Fruit fly (Drosophila melanogaster) whole organism, adult: Measurements from ENCODE around the gene Vha13.

Source experiments
- CG11617 ChIP-seq: fragments of 200-800 bp; sonication (Bioruptor generic); optimal IDR thresholded peaks from 2 replicates; lab custom pipeline; 2017; ENCODE audit warnings: mild to moderate bottlenecking, missing biosample characterization, missing genetic modification reagents, missing genetic modification characterization
- CG12768 ChIP-seq: fragments of 200-800 bp; sonication (Bioruptor generic); optimal IDR thresholded peaks from 2 replicates; lab custom pipeline; 2017; ENCODE audit warnings: missing biosample characterization, missing genetic modification characterization, mild to moderate bottlenecking, moderate library complexity, missing genetic modification reagents
- CG14711 ChIP-seq: fragments of 200-800 bp; sonication (Bioruptor generic); optimal IDR thresholded peaks from 2 replicates; lab custom pipeline; 2018; ENCODE audit warnings: missing biosample characterization, mild to moderate bottlenecking, missing genetic modification characterization, moderate library complexity
- CG1620 ChIP-seq: fragments of 200-800 bp; sonication (Bioruptor generic); optimal IDR thresholded peaks from 2 replicates; lab custom pipeline; 2016; ENCODE audit warnings: missing biosample characterization, missing genetic modification characterization
- CG33017 ChIP-seq: fragments of 200-800 bp; sonication (Bioruptor generic); optimal IDR thresholded peaks from 2 replicates; lab custom pipeline; 2018; ENCODE audit warnings: missing biosample characterization, mild to moderate bottlenecking, missing genetic modification characterization, moderate library complexity
- CG5204 ChIP-seq: fragments of 200-800 bp; sonication (Bioruptor generic); optimal IDR thresholded peaks from 2 replicates; lab custom pipeline; 2016; ENCODE audit warnings: missing biosample characterization, missing genetic modification characterization
- CG7045 ChIP-seq: fragments of 200-800 bp; sonication (Bioruptor generic); optimal IDR thresholded peaks from 2 replicates; lab custom pipeline; 2017; ENCODE audit warnings: missing biosample characterization, mild to moderate bottlenecking, missing genetic modification characterization
- CG7101 ChIP-seq: fragments of 200-800 bp; sonication (Bioruptor generic); optimal IDR thresholded peaks from 2 replicates; lab custom pipeline; 2018; ENCODE audit warnings: missing biosample characterization, mild to moderate bottlenecking, missing genetic modification characterization, moderate library complexity
- Clk ChIP-seq: fragments of 200-800 bp; sonication (Bioruptor generic); optimal IDR thresholded peaks from 2 replicates; lab custom pipeline; 2017; ENCODE audit warnings: missing biosample characterization, missing genetic modification characterization
- Crg-1 ChIP-seq: fragments of 200-800 bp; sonication (Bioruptor generic); optimal IDR thresholded peaks from 2 replicates; lab custom pipeline; 2016; ENCODE audit warnings: missing biosample characterization, missing genetic modification characterization
- Hr96 ChIP-seq: fragments of 200-800 bp; sonication (Bioruptor generic); optimal IDR thresholded peaks from 2 replicates; lab custom pipeline; 2016; ENCODE audit warnings: missing biosample characterization, missing genetic modification characterization
- Mnt ChIP-seq: fragments of 200-800 bp; sonication (Bioruptor generic); optimal IDR thresholded peaks from 2 replicates; lab custom pipeline; 2016; ENCODE audit warnings: missing biosample characterization, mild to moderate bottlenecking, missing genetic modification characterization
- bab1 ChIP-seq: fragments of 200-800 bp; sonication (Bioruptor generic); optimal IDR thresholded peaks from 3 replicates; lab custom pipeline; 2019; ENCODE audit warnings: missing biosample characterization, mild to moderate bottlenecking, missing genetic modification characterization, moderate library complexity
- cic ChIP-seq: fragments of 200-800 bp; sonication (Bioruptor generic); optimal IDR thresholded peaks from 2 replicates; lab custom pipeline; 2017; ENCODE audit warnings: missing biosample characterization, mild to moderate bottlenecking, missing genetic modification characterization, moderate library complexity
- cnc ChIP-seq, 2 experiments: fragments of >200 bp; optimal IDR thresholded peaks; 2 replicates each; lab custom pipeline; 2017
- kay ChIP-seq: fragments of 200-800 bp; sonication (Bioruptor generic); peaks from one replicate; lab custom pipeline; 2016; ENCODE audit warnings: missing biosample characterization, missing genetic modification characterization, borderline replicate concordance
- ovo ChIP-seq: fragments of 200-800 bp; sonication (Bioruptor generic); optimal IDR thresholded peaks from 2 replicates; lab custom pipeline; 2016; ENCODE audit warnings: missing biosample characterization, missing genetic modification characterization
- pad ChIP-seq: fragments of 200-800 bp; sonication (Bioruptor generic); optimal IDR thresholded peaks from 3 replicates; lab custom pipeline; 2017; ENCODE audit warnings: missing biosample characterization, missing genetic modification characterization, mild to moderate bottlenecking, moderate library complexity, missing genetic modification reagents
- tj ChIP-seq: fragments of 200-800 bp; sonication (Bioruptor generic); optimal IDR thresholded peaks from 3 replicates; lab custom pipeline; 2017; ENCODE audit warnings: missing biosample characterization, mild to moderate bottlenecking, missing genetic modification characterization, moderate library complexity
- toe ChIP-seq: fragments of 200-800 bp; sonication (Bioruptor generic); optimal IDR thresholded peaks from 2 replicates; lab custom pipeline; 2016; ENCODE audit warnings: missing biosample characterization, missing genetic modification characterization

Vha13 gene

DNA sequence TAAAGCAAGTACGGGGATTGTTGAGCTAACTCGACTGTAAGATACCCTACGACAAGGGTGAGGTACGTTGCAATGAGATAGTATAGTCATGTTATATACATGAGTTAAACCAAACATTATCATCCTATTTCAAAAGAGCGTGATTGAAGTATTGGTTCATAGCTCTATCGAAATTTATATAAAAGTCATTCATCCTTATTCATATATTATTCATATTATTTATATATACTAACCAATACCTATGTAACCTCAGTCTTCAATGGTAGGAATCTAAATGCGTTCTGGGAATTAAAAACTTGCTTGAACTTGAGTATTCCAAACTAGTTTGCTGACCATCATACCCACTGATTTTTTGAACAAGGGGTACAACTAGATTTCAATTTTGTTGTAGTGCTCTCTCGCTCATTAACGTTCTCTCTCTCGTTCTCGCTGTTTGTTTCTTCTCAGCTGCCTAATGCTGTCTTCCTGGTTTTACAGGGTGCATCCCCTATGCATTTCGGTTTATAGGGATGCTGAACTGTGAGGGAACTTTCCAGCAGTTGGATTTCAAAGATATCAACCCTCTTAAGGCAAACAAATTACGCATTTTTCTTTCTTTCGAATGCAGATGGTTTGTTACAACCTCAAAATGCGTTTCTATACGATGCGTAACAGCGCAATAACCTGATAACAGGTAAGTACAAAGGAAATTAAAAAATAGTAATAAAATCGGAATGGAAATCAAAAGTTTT is 16.2 kb downstream of the Vha13 start:
- TF ChIP-seq CG14711 (tag; lab: Kevin White, UChicago), result no peak
- no peak for TF ChIP-seq Mnt (GFP tag; lab: Kevin White, UChicago)
- TF ChIP-seq tj (GFP tag; lab: Kevin White, UChicago), result no peak
- TF ChIP-seq Clk (GFP tag; lab: Kevin White, UChicago), result no peak
- TF ChIP-seq cnc (optimal IDR thresholded peaks at IDR 0.05; lab: Kevin White, UChicago), result no peak
- TF ChIP-seq CG12768 (GFP tag; lab: Kevin White, UChicago), result no peak
- TF ChIP-seq kay (GFP tag; lab: Kevin White, UChicago), result peak; percentile 23
- TF ChIP-seq Hr96 (GFP tag; lab: Kevin White, UChicago), result no peak
- no peak for TF ChIP-seq toe
- no peak for TF ChIP-seq CG33017 (tag; lab: Kevin White, UChicago)
- peak; percentile 37 for TF ChIP-seq CG7045 (GFP tag; lab: Kevin White, UChicago)
- TF ChIP-seq Crg-1 (GFP tag; lab: Kevin White, UChicago), result no peak
- TF ChIP-seq pad (GFP tag; lab: Kevin White, UChicago), result peak; percentile 7
- no peak for TF ChIP-seq bab1 (GFP tag; lab: Kevin White, UChicago)
- TF ChIP-seq cic (GFP tag; lab: Kevin White, UChicago), result no peak
- TF ChIP-seq ovo, result no peak
- no peak for TF ChIP-seq CG1620 (GFP tag; lab: Kevin White, UChicago)
- no peak for TF ChIP-seq CG11617 (GFP tag; lab: Kevin White, UChicago)
- no peak for TF ChIP-seq CG5204 (GFP tag; lab: Kevin White, UChicago)
- TF ChIP-seq CG7101 (tag; lab: Kevin White, UChicago), result no peak

DNA sequence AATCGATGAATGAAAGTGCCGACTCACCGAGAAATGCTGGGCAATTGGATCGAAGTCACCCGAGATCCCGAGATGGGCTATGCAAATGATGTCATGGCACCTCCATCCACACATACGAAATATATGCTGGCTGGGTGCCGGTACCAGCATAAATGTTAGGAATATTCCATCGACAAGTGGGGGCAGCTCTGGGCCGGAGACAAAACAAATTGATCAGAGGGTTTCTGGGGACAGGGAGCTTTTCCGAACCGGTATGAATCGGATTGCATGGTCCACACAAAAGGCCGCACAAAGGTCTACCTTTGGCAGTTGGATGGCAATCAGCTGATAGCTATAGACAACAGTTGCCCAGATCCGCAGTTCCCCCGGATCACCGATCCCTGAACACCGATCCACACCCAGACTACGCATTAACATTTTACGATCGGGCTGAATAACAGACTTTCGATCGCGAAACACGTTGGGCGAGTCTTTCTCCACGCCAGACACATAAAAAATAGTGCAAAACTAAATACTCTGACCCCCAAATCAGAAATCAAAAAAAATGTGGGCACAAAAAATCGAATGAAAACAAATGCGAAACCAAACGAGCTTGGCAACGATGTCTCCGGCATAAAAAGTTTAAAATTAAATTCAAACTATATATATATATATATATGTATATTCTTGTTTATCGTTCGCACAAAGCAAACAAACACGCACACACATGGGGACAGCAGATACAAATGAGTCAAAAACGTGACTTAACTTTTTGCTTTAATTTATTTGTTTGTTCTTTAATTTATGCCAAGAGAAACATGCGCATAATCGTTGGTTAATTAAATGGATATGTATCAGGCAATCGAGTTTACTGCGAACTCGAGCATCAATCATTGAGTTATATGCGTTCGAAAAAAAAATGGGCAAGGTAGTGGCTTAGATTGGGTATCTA is 18.6 kb downstream of the Vha13 start:
- TF ChIP-seq CG5204 (GFP tag; lab: Kevin White, UChicago) (no peak), CG7101 (tag; lab: Kevin White, UChicago) (no peak), cnc (optimal IDR thresholded peaks at IDR 0.05; lab: Kevin White, UChicago) (no peak), Mnt (GFP tag; lab: Kevin White, UChicago) (no peak), Hr96 (GFP tag; lab: Kevin White, UChicago) (no peak), CG12768 (GFP tag; lab: Kevin White, UChicago) (no peak), bab1 (GFP tag; lab: Kevin White, UChicago) (no peak), kay (GFP tag; lab: Kevin White, UChicago) (no peak), pad (GFP tag; lab: Kevin White, UChicago) (no peak), CG7045 (GFP tag; lab: Kevin White, UChicago) (no peak), toe (no peak), cic (GFP tag; lab: Kevin White, UChicago) (no peak), CG33017 (tag; lab: Kevin White, UChicago) (no peak), ovo (no peak), CG11617 (GFP tag; lab: Kevin White, UChicago) (no peak), CG14711 (tag; lab: Kevin White, UChicago) (no peak), tj (GFP tag; lab: Kevin White, UChicago) (no peak)

DNA sequence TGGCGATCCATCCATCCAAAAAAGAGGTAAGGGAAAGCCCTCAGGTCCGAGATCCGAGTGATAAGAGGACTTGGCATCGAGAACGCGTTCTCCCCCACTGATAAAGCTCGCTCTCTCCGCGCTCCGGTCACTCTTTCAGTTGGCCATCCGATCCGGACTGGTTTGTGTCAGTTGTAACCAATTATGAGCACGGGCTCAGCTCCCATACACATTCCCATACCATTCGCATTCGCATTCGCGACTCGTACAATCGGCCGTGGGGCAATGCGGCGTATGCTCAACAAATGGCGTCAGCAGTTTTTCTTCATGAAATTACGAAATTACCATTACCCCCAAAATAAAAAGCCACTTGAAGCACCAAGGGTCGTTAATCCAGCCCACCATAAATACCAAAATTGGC is 19.7 kb downstream of the Vha13 start:
- TF ChIP-seq tj (GFP tag; lab: Kevin White, UChicago) (peak; percentile 76), kay (GFP tag; lab: Kevin White, UChicago) (peak; percentile 75), Clk (GFP tag; lab: Kevin White, UChicago) (no peak)

DNA sequence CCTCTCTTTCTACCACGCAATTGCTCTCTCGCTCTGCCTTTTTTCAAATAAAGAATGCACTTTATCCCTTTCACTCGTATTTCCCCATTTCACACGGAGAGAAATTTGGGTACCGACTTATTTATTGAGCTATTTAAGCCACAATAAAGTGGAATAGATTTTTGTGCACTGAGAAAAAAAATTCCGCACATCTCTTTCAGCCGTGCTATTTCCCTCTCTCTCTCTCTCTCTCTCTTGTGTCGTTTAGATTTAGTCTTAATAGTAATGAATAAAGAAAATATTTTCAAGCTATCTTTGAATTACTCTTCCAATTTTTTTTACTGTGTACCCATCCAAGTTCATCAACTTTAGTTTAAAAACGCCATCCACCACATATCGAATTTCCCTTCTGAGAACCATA is 20.6 kb downstream of the Vha13 start:
- TF ChIP-seq CG1620 (GFP tag; lab: Kevin White, UChicago) (no peak), CG11617 (GFP tag; lab: Kevin White, UChicago) (peak; percentile 4), kay (GFP tag; lab: Kevin White, UChicago) (no peak), pad (GFP tag; lab: Kevin White, UChicago) (peak; percentile 65), toe (peak; percentile 22), bab1 (GFP tag; lab: Kevin White, UChicago) (peak; percentile 52), tj (GFP tag; lab: Kevin White, UChicago) (peak; percentile 37), cic (GFP tag; lab: Kevin White, UChicago) (no peak), CG33017 (tag; lab: Kevin White, UChicago) (peak; percentile 6), CG14711 (tag; lab: Kevin White, UChicago) (peak; percentile 19), Crg-1 (GFP tag; lab: Kevin White, UChicago) (no peak), CG7045 (GFP tag; lab: Kevin White, UChicago) (peak; percentile 31), CG12768 (GFP tag; lab: Kevin White, UChicago) (no peak), CG7101 (tag; lab: Kevin White, UChicago) (peak; percentile 33), CG5204 (GFP tag; lab: Kevin White, UChicago) (peak; percentile 52), Hr96 (GFP tag; lab: Kevin White, UChicago) (peak; percentile 41), Clk (GFP tag; lab: Kevin White, UChicago) (no peak)

DNA sequence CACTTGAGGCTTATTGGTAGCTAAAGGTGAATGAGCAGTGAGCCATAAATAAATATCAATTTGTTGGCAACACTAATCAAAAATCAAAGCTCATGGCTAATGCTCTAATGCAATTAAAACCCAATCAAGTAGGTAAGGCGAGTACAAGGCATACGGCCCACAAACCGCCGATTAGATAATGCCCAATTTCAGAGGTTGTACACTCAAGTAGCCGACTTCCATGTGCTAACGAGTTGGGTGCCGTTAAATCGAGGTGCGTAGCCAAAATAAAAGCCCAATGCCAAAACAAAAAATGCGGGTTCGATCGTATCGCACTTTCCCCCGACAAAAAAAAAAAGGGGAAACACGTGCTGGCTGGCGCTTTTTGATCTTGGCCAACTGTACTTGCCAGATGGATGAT is 22.2 kb downstream of the Vha13 start:
- peak; percentile 0 for TF ChIP-seq pad (GFP tag; lab: Kevin White, UChicago)
- TF ChIP-seq kay (GFP tag; lab: Kevin White, UChicago), result no peak
